Worm (Caenorhabditis elegans): Measurements from ENCODE around the gene F56C9.8.

The F56C9.8 gene

DNA sequence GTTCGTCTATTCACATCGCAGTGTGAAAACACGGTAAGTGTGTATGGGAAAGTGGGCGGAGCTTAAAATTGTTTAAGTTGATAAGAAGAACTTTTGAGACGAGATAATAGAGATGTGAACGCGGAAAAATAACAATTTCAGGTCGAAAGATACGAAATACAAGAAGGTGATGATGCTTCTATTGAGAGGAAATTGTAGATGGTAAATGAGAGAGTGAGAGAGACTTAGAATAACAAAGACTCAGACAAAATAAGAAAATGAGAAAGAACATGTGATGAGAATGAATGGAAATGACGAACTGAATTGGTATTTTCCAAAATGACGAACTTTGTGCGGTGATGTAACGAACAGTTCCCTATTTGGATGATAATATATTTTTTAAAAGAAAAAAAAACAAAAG, 48.2 kb downstream of the F56C9.8 start:
- peak; percentile 13 for TF ChIP-seq nhr-25 (tag; optimal IDR thresholded peaks at IDR 0.05)
- TF ChIP-seq gmeb-1 (tag; optimal IDR thresholded peaks at IDR 0.05), result no peak
- TF ChIP-seq sma-3 (GFP tag; optimal IDR thresholded peaks at IDR 0.05), result peak; percentile 12
